Worm (Caenorhabditis elegans) whole organism, mixed stage, embryonic: ENCODE measurements around the gene F09F7.5.

Experiments used
- M03D4.4 ChIP-seq: sonication (generic microtip); optimal IDR thresholded peaks from 2 replicates; lab custom pipeline; 2017; ENCODE audit warnings: mild to moderate bottlenecking, missing genetic modification characterization, missing compliant biosample characterization
- bed-3 ChIP-seq: fragments of 200-800 bp; sonication (Bioruptor generic); optimal IDR thresholded peaks from 3 replicates; lab custom pipeline; 2018; ENCODE audit warnings: mild to moderate bottlenecking, missing genetic modification characterization, moderate library complexity, missing compliant biosample characterization
- blmp-1 ChIP-seq: fragments of 150-350 bp; optimal IDR thresholded peaks from 2 replicates; lab custom pipeline; 2014; ENCODE audit warnings: missing biosample characterization, missing genetic modification characterization
- ceh-43 ChIP-seq: fragments of 200-800 bp; sonication (Bioruptor generic); optimal IDR thresholded peaks from 2 replicates; lab custom pipeline; 2018; ENCODE audit warnings: mild to moderate bottlenecking, missing genetic modification characterization, moderate library complexity, missing compliant biosample characterization
- ceh-83 ChIP-seq: fragments of 200-800 bp; sonication (Bioruptor generic); optimal IDR thresholded peaks from 2 replicates; lab custom pipeline; 2018; ENCODE audit warnings: mild to moderate bottlenecking, missing genetic modification characterization, missing compliant biosample characterization
- ces-1 ChIP-seq: fragments of 150-350 bp; optimal IDR thresholded peaks from 2 replicates; lab custom pipeline; 2014; ENCODE audit warnings: missing biosample characterization, missing genetic modification reagents, missing genetic modification characterization
- cnd-1 ChIP-seq: fragments of 200-800 bp; sonication (Bioruptor generic); optimal IDR thresholded peaks from 2 replicates; lab custom pipeline; 2018; ENCODE audit warnings: mild to moderate bottlenecking, missing genetic modification characterization, missing compliant biosample characterization
- elt-1 ChIP-seq: sonication (generic microtip); optimal IDR thresholded peaks from 2 replicates; lab custom pipeline; 2017; ENCODE audit warnings: missing genetic modification characterization, mild to moderate bottlenecking, missing compliant biosample characterization, antibody characterized with exemption, moderate library complexity, borderline replicate concordance; ENCODE audit not compliant: insufficient read depth
- ham-2 ChIP-seq: fragments of 200-800 bp; sonication (Bioruptor generic); optimal IDR thresholded peaks from 2 replicates; lab custom pipeline; 2018; ENCODE audit warnings: mild to moderate bottlenecking, missing genetic modification characterization, missing compliant biosample characterization
- hlh-1 ChIP-seq: fragments of 150-350 bp; optimal IDR thresholded peaks from 2 replicates; lab custom pipeline; 2014; ENCODE audit warnings: missing biosample characterization, missing genetic modification reagents, missing genetic modification characterization
- lin-32 ChIP-seq: fragments of 200-800 bp; sonication (Bioruptor generic); optimal IDR thresholded peaks from 2 replicates; lab custom pipeline; 2018; ENCODE audit warnings: mild to moderate bottlenecking, missing genetic modification characterization, missing compliant biosample characterization
- lsy-2 ChIP-seq: fragments of 150-350 bp; optimal IDR thresholded peaks from 2 replicates; lab custom pipeline; 2014; ENCODE audit warnings: missing biosample characterization, missing genetic modification characterization
- mab-5 ChIP-seq: fragments of 150-350 bp; optimal IDR thresholded peaks from 2 replicates; lab custom pipeline; 2014; ENCODE audit warnings: missing biosample characterization, missing genetic modification characterization
- mep-1 ChIP-seq: fragments of 150-350 bp; optimal IDR thresholded peaks from 2 replicates; lab custom pipeline; 2017; ENCODE audit warnings: missing biosample characterization, missing genetic modification reagents, missing genetic modification characterization, inconsistent platforms
- nhr-12 ChIP-seq: fragments of 150-350 bp; optimal IDR thresholded peaks from 2 replicates; lab custom pipeline; 2014; ENCODE audit warnings: missing biosample characterization, missing genetic modification characterization
- nhr-2 ChIP-seq: fragments of 150-350 bp; optimal IDR thresholded peaks from 2 replicates; lab custom pipeline; 2014; ENCODE audit warnings: missing biosample characterization, missing genetic modification characterization
- nhr-237 ChIP-seq: fragments of 150-350 bp; optimal IDR thresholded peaks from 2 replicates; lab custom pipeline; 2014; ENCODE audit warnings: missing biosample characterization, missing genetic modification characterization
- nhr-28 ChIP-seq: fragments of 150-350 bp; optimal IDR thresholded peaks from 2 replicates; lab custom pipeline; 2014; ENCODE audit warnings: missing biosample characterization, missing genetic modification characterization
- pha-4 ChIP-seq: fragments of 150-350 bp; optimal IDR thresholded peaks from 2 replicates; lab custom pipeline; 2018; ENCODE audit warnings: missing biosample characterization, missing genetic modification reagents, missing genetic modification characterization
- sem-2 ChIP-seq: fragments of 200-800 bp; sonication (Bioruptor generic); optimal IDR thresholded peaks from 2 replicates; lab custom pipeline; 2018; ENCODE audit warnings: mild to moderate bottlenecking, missing genetic modification characterization, missing compliant biosample characterization
- sptf-1 ChIP-seq: sonication (generic microtip); optimal IDR thresholded peaks from 2 replicates; lab custom pipeline; 2017; ENCODE audit warnings: mild to moderate bottlenecking, missing genetic modification characterization, moderate library complexity, missing compliant biosample characterization
- unc-120 ChIP-seq: sonication (generic microtip); optimal IDR thresholded peaks from 2 replicates; lab custom pipeline; 2017; ENCODE audit warnings: missing genetic modification characterization, missing compliant biosample characterization; ENCODE audit not compliant: poor library complexity, severe bottlenecking
- unc-39 ChIP-seq: fragments of 150-350 bp; optimal IDR thresholded peaks from 2 replicates; lab custom pipeline; 2014; ENCODE audit warnings: missing biosample characterization, missing genetic modification characterization
- unc-62 ChIP-seq: fragments of 150-350 bp; optimal IDR thresholded peaks from 2 replicates; lab custom pipeline; 2014; ENCODE audit warnings: missing biosample characterization, missing genetic modification reagents, missing genetic modification characterization
- ztf-11 ChIP-seq: fragments of 150-350 bp; optimal IDR thresholded peaks from 2 replicates; lab custom pipeline; 2014; ENCODE audit warnings: missing biosample characterization, missing genetic modification characterization

The F09F7.5 gene

DNA sequence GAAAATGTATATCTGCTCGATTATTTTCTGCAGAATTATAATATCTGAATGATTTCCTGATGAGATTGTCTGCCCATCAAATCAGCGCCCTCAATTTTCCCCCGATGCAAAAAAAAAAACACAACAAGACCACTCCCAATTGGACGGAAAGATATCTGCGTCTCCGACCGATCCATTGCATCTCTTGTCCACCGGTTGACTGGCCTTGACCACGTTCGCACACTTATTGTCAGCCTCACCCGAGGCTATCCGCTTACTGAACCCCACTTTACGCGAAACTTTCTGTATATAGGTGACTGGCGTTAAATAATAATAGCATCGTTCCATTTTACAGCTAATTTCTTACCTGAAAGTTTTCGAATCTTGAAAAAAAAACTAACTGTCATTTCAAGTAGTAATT, 47.6 kb downstream of the F09F7.5 start:
- no peak for TF ChIP-seq blmp-1 (tag; lab: Kevin White, UChicago)
- TF ChIP-seq bed-3 (GFP tag; lab: Kevin White, UChicago) = no peak
- TF ChIP-seq nhr-2 (tag; lab: Kevin White, UChicago) = peak; percentile 38
- TF ChIP-seq hlh-1 (tag; lab: Kevin White, UChicago) = no peak
- TF ChIP-seq unc-39 (tag; lab: Kevin White, UChicago) = no peak
- TF ChIP-seq unc-62 = no peak
- no peak for TF ChIP-seq ceh-43 (GFP tag; lab: Kevin White, UChicago)
- no peak for TF ChIP-seq nhr-237 (tag; lab: Kevin White, UChicago)
- no peak for TF ChIP-seq sem-2
- TF ChIP-seq lin-32 (GFP tag; lab: Kevin White, UChicago) = no peak
- no peak for TF ChIP-seq ceh-83
- no peak for TF ChIP-seq elt-1
- peak; percentile 48 for TF ChIP-seq ham-2
- no peak for TF ChIP-seq nhr-28 (tag; lab: Kevin White, UChicago)
- TF ChIP-seq lsy-2 (tag; lab: Kevin White, UChicago) = no peak

ce11 chrIII:5595445-5595844, 48.7 kb downstream of the F09F7.5 start, which contains the start of gene ced-6:
TSS of gene ced-6 (plus strand) at chrIII:5595771.
- TF ChIP-seq lsy-2 (tag; lab: Kevin White, UChicago) (no peak), elt-1 (no peak), hlh-1 (tag; lab: Kevin White, UChicago) (no peak), sem-2 (no peak), ceh-83 (no peak), mep-1 (tag; lab: Kevin White, UChicago) (no peak), bed-3 (GFP tag; lab: Kevin White, UChicago) (no peak), M03D4.4 (no peak), nhr-12 (no peak), nhr-237 (tag; lab: Kevin White, UChicago) (no peak), blmp-1 (tag; lab: Kevin White, UChicago) (no peak), ces-1 (GFP tag; lab: Kevin White, UChicago) (no peak), ham-2 (no peak), nhr-28 (tag; lab: Kevin White, UChicago) (no peak), unc-120 (tag; lab: Kevin White, UChicago) (no peak), pha-4 (no peak), mab-5 (no peak), ztf-11 (tag; lab: Kevin White, UChicago) (no peak), ceh-43 (GFP tag; lab: Kevin White, UChicago) (no peak), sptf-1 (no peak)

- TF ChIP-seq cnd-1 = no peak
- no peak for TF ChIP-seq mep-1 (tag; lab: Kevin White, UChicago)
- TF ChIP-seq, all 35 proteins: peak for 0
These were observed 53.2 kb downstream of the F09F7.5 start, which contains the start of gene wdr-37 for ce11 chrIII:5599958-5600357. TSS of gene wdr-37 (minus strand) at chrIII:5600058.
